In genomic region chr3R:9703273-9703672, dm6 we compare ENCODE assay signal across 3 fruit fly cellular contexts.
TF ChIP-seq lines count a peak whose summit lies in the region.

No protein-coding gene starts in this region.

- no peak for TF ChIP-seq CTCF in whole organism, embryonic (GFP tag; optimal IDR thresholded peaks at IDR 0.05; lab: Kevin White, UChicago)

TF ChIP-seq in whole organism, embryonic, 481 proteins besides CTCF, POLR2A, EP300 and RAD21:
- TF ChIP-seq Blimp-1 (GFP tag; optimal IDR thresholded peaks at IDR 0.05; lab: Kevin White, UChicago) (peak; percentile 75), Aef1 (GFP tag; IDR thresholded peaks at IDR 0.05; lab: Robert Waterston, UW) (no peak), CG12769 (tag; optimal IDR thresholded peaks at IDR 0.05; lab: Kevin White, UChicago) (peak; percentile 9)

TF ChIP-seq in whole organism, prepupa, 60 proteins besides CTCF, POLR2A, EP300 and RAD21:
- peak; percentile 55 for TF ChIP-seq Blimp-1 (GFP tag; optimal IDR thresholded peaks at IDR 0.05; lab: Kevin White, UChicago)
- TF ChIP-seq CG8632 (GFP tag; optimal IDR thresholded peaks at IDR 0.05; lab: Kevin White, UChicago) = no peak
TF ChIP-seq in whole organism, prepupa: peak in this region for 1.

TF ChIP-seq in whole organism, pupa, 21 proteins besides CTCF, POLR2A, EP300 and RAD21:
- no peak for TF ChIP-seq CG8159 (tag; optimal IDR thresholded peaks at IDR 0.05; lab: Kevin White, UChicago)
- TF ChIP-seq CG13204 (GFP tag; optimal IDR thresholded peaks at IDR 0.05; lab: Kevin White, UChicago) = no peak
- TF ChIP-seq CG34367 (tag; optimal IDR thresholded peaks at IDR 0.05; lab: Kevin White, UChicago) = no peak
- TF ChIP-seq EcR (GFP tag; optimal IDR thresholded peaks at IDR 0.05; lab: Kevin White, UChicago) = peak; percentile 68

Comparison
In these comparisons a context has a peak if more than half of its experiments do, and no peak if none do; other contexts are left out.
1. Of the 7 proteins assayed by ChIP-seq in both whole organism, embryonic and whole organism, prepupa: peak only in whole organism, embryonic: none; only in whole organism, prepupa: none; in both: Blimp-1; in neither: 6.